Worm (Caenorhabditis elegans) whole organism, L2 larva: ENCODE measurements around the gene fbxc-42.
"Not testable (repeated sequence)": the region's sequence is repeated elsewhere in the genome, so short reads cannot be mapped to it uniquely, and the experiment has no call there.

Experiments
- C34F6.9 ChIP-seq: fragments of 150-350 bp; optimal IDR thresholded peaks from 2 replicates; lab custom pipeline; 2014; ENCODE audit warnings: missing biosample characterization, missing genetic modification characterization
- R02D3.7 ChIP-seq: fragments of 150-350 bp; optimal IDR thresholded peaks from 2 replicates; lab custom pipeline; 2014; ENCODE audit warnings: missing biosample characterization, missing genetic modification characterization
- Y55F3AM.14 ChIP-seq: fragments of 200-800 bp; sonication (Bioruptor generic); optimal IDR thresholded peaks from 2 replicates; lab custom pipeline; 2018; ENCODE audit warnings: mild to moderate bottlenecking, missing genetic modification characterization, missing compliant biosample characterization
- alr-1 ChIP-seq: fragments of 150-350 bp; optimal IDR thresholded peaks from 2 replicates; lab custom pipeline; 2014; ENCODE audit warnings: missing biosample characterization, missing genetic modification characterization
- aly-2 ChIP-seq: fragments of 150-350 bp; optimal IDR thresholded peaks from 2 replicates; lab custom pipeline; 2014; ENCODE audit warnings: missing biosample characterization, missing genetic modification characterization
- blmp-1 ChIP-seq: sonication (generic microtip); optimal IDR thresholded peaks from 2 replicates; lab custom pipeline; 2017; ENCODE audit warnings: missing genetic modification characterization, mild to moderate bottlenecking, missing compliant biosample characterization, antibody characterized with exemption, moderate library complexity; ENCODE audit not compliant: insufficient read depth
- ceh-16 ChIP-seq: fragments of 150-350 bp; optimal IDR thresholded peaks from 2 replicates; lab custom pipeline; 2014; ENCODE audit warnings: missing biosample characterization, missing genetic modification characterization
- ceh-82 ChIP-seq: fragments of 150-350 bp; optimal IDR thresholded peaks from 2 replicates; lab custom pipeline; 2014; ENCODE audit warnings: missing biosample characterization, missing genetic modification characterization
- dmd-4 ChIP-seq: sonication (generic microtip); optimal IDR thresholded peaks from 2 replicates; lab custom pipeline; 2017; ENCODE audit warnings: missing biosample characterization, missing genetic modification characterization
- egl-27 ChIP-seq: sonication (generic microtip); optimal IDR thresholded peaks from 3 replicates; lab custom pipeline; 2017; ENCODE audit warnings: missing biosample characterization, missing genetic modification reagents, missing genetic modification characterization
- fos-1 ChIP-seq: fragments of 150-350 bp; optimal IDR thresholded peaks from 2 replicates; lab custom pipeline; 2014; ENCODE audit warnings: missing biosample characterization, missing genetic modification characterization
- lin-13 ChIP-seq: fragments of 150-350 bp; optimal IDR thresholded peaks from 2 replicates; lab custom pipeline; 2014; ENCODE audit warnings: missing biosample characterization, missing genetic modification reagents, missing genetic modification characterization
- lin-39 ChIP-seq: fragments of 150-350 bp; optimal IDR thresholded peaks from 2 replicates; lab custom pipeline; 2014; ENCODE audit warnings: missing biosample characterization, missing genetic modification reagents, missing genetic modification characterization
- lsy-2 ChIP-seq, 2 experiments: fragments of 150-350 bp in 1 of 2; sonication (generic microtip) in 1 of 2; optimal IDR thresholded peaks; 2 replicates each; lab custom pipeline; 2014 to 2017; ENCODE audit warnings: missing biosample characterization in 2 of 2, missing genetic modification characterization in 2 of 2
- nhr-10 ChIP-seq: sonication (generic microtip); optimal IDR thresholded peaks from 2 replicates; lab custom pipeline; 2017; ENCODE audit warnings: missing biosample characterization, missing genetic modification characterization
- nhr-11 ChIP-seq: fragments of 150-350 bp; optimal IDR thresholded peaks from 2 replicates; lab custom pipeline; 2014; ENCODE audit warnings: missing biosample characterization, missing genetic modification characterization
- nhr-129 ChIP-seq: fragments of 150-350 bp; optimal IDR thresholded peaks from 2 replicates; lab custom pipeline; 2014; ENCODE audit warnings: missing biosample characterization, missing genetic modification characterization
- nhr-23 ChIP-seq: fragments of 150-350 bp; optimal IDR thresholded peaks from 2 replicates; lab custom pipeline; 2014; ENCODE audit warnings: missing biosample characterization, missing genetic modification reagents, missing genetic modification characterization
- nhr-237 ChIP-seq: fragments of 150-350 bp; optimal IDR thresholded peaks from 2 replicates; lab custom pipeline; 2014; ENCODE audit warnings: missing biosample characterization, missing genetic modification characterization
- nhr-6 ChIP-seq: fragments of 150-350 bp; optimal IDR thresholded peaks from 2 replicates; lab custom pipeline; 2014; ENCODE audit warnings: missing biosample characterization, missing genetic modification characterization
- nhr-77 ChIP-seq: fragments of 150-350 bp; optimal IDR thresholded peaks from 2 replicates; lab custom pipeline; 2014; ENCODE audit warnings: missing biosample characterization, missing genetic modification characterization
- skn-1 ChIP-seq: sonication (generic microtip); optimal IDR thresholded peaks from 2 replicates; lab custom pipeline; 2017; ENCODE audit warnings: missing biosample characterization, missing genetic modification characterization
- sma-3 ChIP-seq: sonication (generic microtip); optimal IDR thresholded peaks from 2 replicates; lab custom pipeline; 2016; ENCODE audit warnings: missing genetic modification reagents, missing genetic modification characterization, missing compliant biosample characterization
- sma-9 ChIP-seq, 2 experiments: fragments of 150-350 bp in 1 of 2; sonication (generic microtip) in 1 of 2; optimal IDR thresholded peaks; 2 replicates each; lab custom pipeline; 2014 to 2016; ENCODE audit warnings: missing genetic modification characterization in 2 of 2, mild to moderate bottlenecking in 1 of 2, missing biosample characterization in 1 of 2, missing compliant biosample characterization in 1 of 2, missing genetic modification reagents in 1 of 2, moderate library complexity in 1 of 2
- snpc-4 ChIP-seq: fragments of 150-350 bp; optimal IDR thresholded peaks from 2 replicates; lab custom pipeline; 2014; ENCODE audit warnings: missing biosample characterization, missing genetic modification characterization
- unc-39 ChIP-seq: fragments of 150-350 bp; optimal IDR thresholded peaks from 2 replicates; lab custom pipeline; 2014; ENCODE audit warnings: missing biosample characterization, missing genetic modification characterization
- unc-55 ChIP-seq: fragments of 150-350 bp; sonication (generic microtip); optimal IDR thresholded peaks from 3 replicates; lab custom pipeline; 2014; ENCODE audit warnings: missing biosample characterization, missing genetic modification reagents, missing genetic modification characterization
- unc-62 ChIP-seq: fragments of 150-350 bp; optimal IDR thresholded peaks from 2 replicates; lab custom pipeline; 2014; ENCODE audit warnings: missing biosample characterization, missing genetic modification reagents, missing genetic modification characterization
- ztf-1 ChIP-seq: fragments of 200-800 bp; sonication (Bioruptor generic); conservative IDR thresholded peaks from 2 replicates; pipeline ENCODE4 v1.3.6; 2022; ENCODE audit warnings: missing genetic modification characterization, missing compliant biosample characterization
- ztf-11 ChIP-seq: sonication (generic microtip); optimal IDR thresholded peaks from 2 replicates; lab custom pipeline; 2017; ENCODE audit warnings: missing biosample characterization, missing genetic modification characterization
- ztf-4 ChIP-seq: fragments of 150-350 bp; optimal IDR thresholded peaks from 2 replicates; lab custom pipeline; 2014; ENCODE audit warnings: missing biosample characterization, missing genetic modification characterization

The fbxc-42 gene

DNA sequence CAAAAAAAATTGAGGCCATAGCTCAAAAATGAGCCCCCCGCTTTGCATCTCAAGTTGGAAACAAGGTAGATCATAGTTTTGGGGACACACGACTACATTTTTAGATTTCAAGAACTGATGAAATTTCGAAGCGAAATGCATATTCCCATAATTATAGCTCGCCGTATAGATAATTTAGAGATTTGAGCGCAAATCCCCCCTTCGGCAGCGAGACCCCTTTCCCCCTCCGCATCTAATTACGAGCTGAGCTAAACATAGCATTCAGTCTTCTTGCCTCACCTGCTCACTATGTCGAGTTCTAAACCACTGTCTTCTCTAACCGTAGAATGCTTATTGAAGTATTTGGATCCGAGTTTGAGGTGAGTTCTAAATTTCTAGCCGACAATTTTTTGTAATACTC lies 12.3 kb upstream of the fbxc-42 start, which contains the start of the genes fbxc-17 and fbxc-15:
Gene fbxc-17 (minus strand): TSS at position 101 of the 400 bp plus-strand sequence.
Gene fbxc-15 (plus strand): TSS at position 289 of the 400 bp plus-strand sequence.
- TF ChIP-seq nhr-6 (tag; lab: Kevin White, UChicago): no peak
- TF ChIP-seq fos-1 (tag; lab: Kevin White, UChicago): no peak
- TF ChIP-seq sma-9 (GFP tag; optimal IDR thresholded peaks at IDR 0.05; lab: Kevin White, UChicago): no peak
- TF ChIP-seq sma-9 (tag; optimal IDR thresholded peaks at IDR 0.05; lab: Kevin White, UChicago): no peak
- TF ChIP-seq egl-27 (tag; lab: Kevin White, UChicago): no peak
- no peak for TF ChIP-seq lin-13 (GFP tag; lab: Kevin White, UChicago)
- no peak for TF ChIP-seq snpc-4
- TF ChIP-seq unc-62 (GFP tag; lab: Kevin White, UChicago): no peak

DNA sequence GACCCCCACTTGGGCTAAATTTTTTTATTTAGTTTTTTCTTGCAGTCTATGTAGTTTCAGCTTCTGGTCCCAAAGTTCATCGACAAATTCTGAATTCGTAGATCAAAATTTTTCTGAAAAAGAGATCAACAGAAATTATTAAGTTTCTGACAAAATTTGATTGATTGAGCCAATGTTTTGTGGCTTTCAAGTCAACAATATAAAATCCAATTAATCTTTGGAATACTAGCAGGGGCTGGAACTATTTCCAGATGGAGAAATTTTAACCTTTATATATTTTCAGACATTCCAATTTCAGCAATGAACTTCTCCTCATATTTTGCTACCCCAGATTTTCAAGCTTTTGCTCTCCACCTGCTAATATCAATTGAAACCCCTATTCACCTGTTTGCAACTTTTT lies 8.6 kb upstream of the fbxc-42 start, which contains the start of gene srh-274:
Gene srh-274 (plus strand): TSS at position 301 of the 400 bp plus-strand sequence.
- TF ChIP-seq ceh-82 (tag; lab: Kevin White, UChicago): no peak
- TF ChIP-seq lin-39 (tag; lab: Kevin White, UChicago): no peak
- no peak for TF ChIP-seq aly-2 (tag; lab: Kevin White, UChicago)
- TF ChIP-seq R02D3.7 (tag; lab: Kevin White, UChicago): no peak
- TF ChIP-seq nhr-129 (tag; lab: Kevin White, UChicago): no peak
- TF ChIP-seq sma-3: no peak
- TF ChIP-seq skn-1 (tag; lab: Kevin White, UChicago): no peak
- TF ChIP-seq nhr-6 (tag; lab: Kevin White, UChicago): no peak
- TF ChIP-seq unc-55: no peak
- TF ChIP-seq ztf-1 (GFP tag; lab: Robert Waterston, UW): no peak
- no peak for TF ChIP-seq egl-27 (tag; lab: Kevin White, UChicago)
- no peak for TF ChIP-seq nhr-77 (tag; lab: Kevin White, UChicago)
- TF ChIP-seq sma-9 (GFP tag; optimal IDR thresholded peaks at IDR 0.05; lab: Kevin White, UChicago): no peak
- TF ChIP-seq sma-9 (tag; optimal IDR thresholded peaks at IDR 0.05; lab: Kevin White, UChicago): no peak
- TF ChIP-seq lsy-2 (tag; optimal IDR thresholded peaks at IDR 0.05; lab: Kevin White, UChicago): no peak
- no peak for TF ChIP-seq ztf-4 (tag; lab: Kevin White, UChicago)
- no peak for TF ChIP-seq nhr-10 (tag; lab: Kevin White, UChicago)
- TF ChIP-seq fos-1 (tag; lab: Kevin White, UChicago): no peak
- TF ChIP-seq, all 48 proteins: peak for 0

DNA sequence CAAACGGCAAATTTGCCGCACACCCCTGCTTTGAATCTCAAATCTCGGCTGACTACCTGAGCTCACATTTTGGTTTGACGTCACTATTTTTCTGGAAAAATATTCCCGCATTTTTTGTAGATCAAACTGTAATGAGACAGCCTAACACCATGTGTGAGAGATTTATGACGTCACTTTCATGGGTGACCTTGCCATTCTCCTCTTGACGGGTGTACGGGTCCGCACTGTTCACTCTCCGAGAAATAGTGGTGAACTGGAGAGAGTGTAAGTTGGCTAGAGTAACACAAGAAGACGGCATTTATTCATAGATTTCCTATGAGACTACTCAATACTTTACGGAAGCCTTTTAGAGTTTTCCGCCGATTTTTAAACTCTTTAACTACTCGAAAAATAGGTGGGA lies 5.7 kb upstream of the fbxc-42 start, which contains the start of gene fbxc-40:
Gene fbxc-40 (plus strand): TSS at position 301 of the 400 bp plus-strand sequence.
- TF ChIP-seq blmp-1 (tag; lab: Kevin White, UChicago); nhr-11 (tag; lab: Kevin White, UChicago); dmd-4: not testable (repeated sequence)
- TF ChIP-seq, all 48 proteins: peak for 0; not testable (repeated sequence) for 48

DNA sequence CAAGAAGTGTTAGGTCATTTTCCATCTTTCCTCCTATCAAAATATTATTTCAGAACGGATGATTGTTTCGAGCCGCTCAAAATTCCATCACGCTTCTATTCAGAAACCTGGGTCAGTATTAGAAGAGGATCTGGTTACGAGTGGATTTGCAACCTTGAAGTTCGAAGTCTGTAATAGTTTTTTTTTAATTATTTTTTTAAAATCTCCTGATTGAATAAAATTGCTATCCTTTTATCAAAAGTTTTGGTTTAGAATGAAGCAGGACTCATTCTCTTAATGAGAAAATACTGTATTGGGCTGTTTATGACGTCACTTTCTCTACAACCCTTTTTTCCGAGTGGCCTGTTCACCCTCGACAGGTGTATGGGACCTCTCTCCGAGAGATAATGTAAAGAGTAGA lies 3.0 kb upstream of the fbxc-42 start, which contains the start of gene fbxc-39:
Gene fbxc-39 (plus strand): TSS at position 301 of the 400 bp plus-strand sequence.
- TF ChIP-seq fos-1 (tag; lab: Kevin White, UChicago): no peak
- no peak for TF ChIP-seq lin-39 (tag; lab: Kevin White, UChicago)
- TF ChIP-seq, all 48 proteins: peak for 0

DNA sequence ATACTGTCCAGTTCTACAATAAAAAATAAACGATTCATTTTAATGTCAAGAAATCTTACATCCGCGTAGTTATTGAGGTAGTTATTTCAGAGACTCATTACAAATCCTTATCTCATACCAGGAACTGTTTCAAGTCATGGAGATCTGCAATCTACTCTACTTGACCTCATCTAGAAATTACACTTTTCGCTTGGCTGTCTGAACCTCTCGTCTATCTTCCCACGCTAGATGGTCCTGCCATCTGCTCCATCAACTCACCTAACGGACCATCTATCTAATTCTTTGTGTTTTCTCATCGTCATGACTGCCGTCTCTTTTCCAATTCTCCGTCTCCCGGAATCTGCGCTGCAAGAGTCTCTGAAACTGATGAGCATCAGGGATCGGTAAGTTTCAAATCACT lies 2.8 kb downstream of the fbxc-42 start, which contains the start of gene F45D11.7:
Gene F45D11.7 (plus strand): TSS at position 301 of the 400 bp plus-strand sequence.
- not testable (repeated sequence) for TF ChIP-seq Y55F3AM.14; ceh-82 (tag; lab: Kevin White, UChicago); ceh-16 (tag; lab: Kevin White, UChicago)

DNA sequence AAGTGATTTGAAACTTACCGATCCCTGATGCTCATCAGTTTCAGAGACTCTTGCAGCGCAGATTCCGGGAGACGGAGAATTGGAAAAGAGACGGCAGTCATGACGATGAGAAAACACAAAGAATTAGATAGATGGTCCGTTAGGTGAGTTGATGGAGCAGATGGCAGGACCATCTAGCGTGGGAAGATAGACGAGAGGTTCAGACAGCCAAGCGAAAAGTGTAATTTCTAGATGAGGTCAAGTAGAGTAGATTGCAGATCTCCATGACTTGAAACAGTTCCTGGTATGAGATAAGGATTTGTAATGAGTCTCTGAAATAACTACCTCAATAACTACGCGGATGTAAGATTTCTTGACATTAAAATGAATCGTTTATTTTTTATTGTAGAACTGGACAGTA lies 4.7 kb downstream of the fbxc-42 start, which contains the start of gene F45D11.11:
Gene F45D11.11 (minus strand): TSS at position 101 of the 400 bp plus-strand sequence.
- not testable (repeated sequence) for TF ChIP-seq blmp-1 (tag; lab: Kevin White, UChicago); sma-3; ztf-11 (tag; lab: Kevin White, UChicago)

DNA sequence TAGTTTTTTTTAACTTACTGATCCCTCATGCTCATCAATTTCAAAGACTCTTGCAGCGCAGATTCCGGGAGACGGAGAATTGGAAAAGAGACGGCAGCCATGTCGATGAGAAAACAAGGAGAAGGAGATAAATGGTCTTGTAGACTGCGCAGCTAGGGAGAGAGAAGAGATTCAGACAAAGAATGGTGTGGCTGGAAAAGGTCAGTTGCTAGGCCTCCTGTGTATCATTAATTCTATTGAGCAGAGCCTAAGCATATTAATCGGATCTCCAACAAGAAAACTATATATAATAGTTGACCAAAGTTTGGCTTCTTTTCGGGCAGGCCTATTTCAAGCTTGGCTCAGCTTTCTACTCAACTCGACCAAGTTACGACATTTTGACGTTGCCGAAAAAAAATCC lies 8.1 kb downstream of the fbxc-42 start, which contains the start of gene fbxb-29:
Gene fbxb-29 (minus strand): TSS at position 101 of the 400 bp plus-strand sequence.
- TF ChIP-seq lin-39 (tag; lab: Kevin White, UChicago): no peak
- TF ChIP-seq egl-27 (tag; lab: Kevin White, UChicago): no peak
- TF ChIP-seq nhr-237 (tag; lab: Kevin White, UChicago): no peak
- no peak for TF ChIP-seq unc-55
- no peak for TF ChIP-seq alr-1 (tag; lab: Kevin White, UChicago)
- TF ChIP-seq unc-39 (tag; lab: Kevin White, UChicago): no peak
- no peak for TF ChIP-seq nhr-23
- no peak for TF ChIP-seq C34F6.9 (tag; lab: Kevin White, UChicago)
